Worm (Caenorhabditis elegans) whole organism, late embryonic: ENCODE results near the gene clp-10.

Experiments
- T23F11.4 ChIP-seq: fragments of 200-800 bp; sonication (Bioruptor generic); optimal IDR thresholded peaks from 2 replicates; lab custom pipeline; 2018; ENCODE audit warnings: mild to moderate bottlenecking, missing genetic modification characterization, missing compliant biosample characterization
- ama-1 ChIP-seq: fragments of 150-350 bp; optimal IDR thresholded peaks from 2 replicates; lab custom pipeline; 2014
- ceh-2 ChIP-seq: sonication (generic microtip); optimal IDR thresholded peaks from 2 replicates; lab custom pipeline; 2016; ENCODE audit warnings: missing genotype, missing genetic modification characterization, missing compliant biosample characterization
- ceh-30 ChIP-seq: fragments of 150-350 bp; optimal IDR thresholded peaks from 2 replicates; lab custom pipeline; 2014; ENCODE audit warnings: missing biosample characterization, missing genetic modification characterization
- ceh-48 ChIP-seq: sonication (generic microtip); optimal IDR thresholded peaks from 2 replicates; lab custom pipeline; 2016; ENCODE audit warnings: missing genetic modification characterization, inconsistent platforms, missing compliant biosample characterization
- ceh-9 ChIP-seq: sonication (generic microtip); optimal IDR thresholded peaks from 2 replicates; lab custom pipeline; 2016; ENCODE audit warnings: mild to moderate bottlenecking, missing genetic modification characterization, inconsistent platforms, missing compliant biosample characterization
- che-1 ChIP-seq: sonication (generic microtip); optimal IDR thresholded peaks from 2 replicates; lab custom pipeline; 2016; ENCODE audit warnings: mild to moderate bottlenecking, missing genetic modification characterization, missing compliant biosample characterization
- hlh-30 ChIP-seq: sonication (generic microtip); optimal IDR thresholded peaks from 2 replicates; lab custom pipeline; 2017; ENCODE audit warnings: antibody characterized with exemption, missing genetic modification characterization, missing compliant biosample characterization; ENCODE audit not compliant: insufficient read depth
- nhr-11 ChIP-seq: fragments of 150-350 bp; optimal IDR thresholded peaks from 2 replicates; lab custom pipeline; 2014; ENCODE audit warnings: missing biosample characterization, missing genetic modification characterization
- pag-3 ChIP-seq: sonication (generic microtip); optimal IDR thresholded peaks from 2 replicates; lab custom pipeline; 2016; ENCODE audit warnings: missing compliant biosample characterization, missing genetic modification characterization, borderline replicate concordance
- pha-2 ChIP-seq: sonication (generic microtip); optimal IDR thresholded peaks from 2 replicates; lab custom pipeline; 2017; ENCODE audit warnings: mild to moderate bottlenecking, missing genetic modification characterization, missing compliant biosample characterization
- pha-4 ChIP-seq: fragments of 150-350 bp; optimal IDR thresholded peaks from 2 replicates; lab custom pipeline; 2018; ENCODE audit warnings: missing biosample characterization, missing genetic modification reagents, missing genetic modification characterization
- pqm-1 ChIP-seq: sonication (generic microtip); optimal IDR thresholded peaks from 2 replicates; lab custom pipeline; 2016; ENCODE audit warnings: missing genetic modification characterization, missing compliant biosample characterization

ce11 chrIII:87183-87582 is 49.2 kb upstream of the clp-10 start, which contains the start of the genes F54C4.4 and mrpl-40:
- no peak for TF ChIP-seq ceh-9 (tag; lab: Kevin White, UChicago)
- no peak for TF ChIP-seq ceh-2
- TF ChIP-seq pqm-1 (tag; lab: Kevin White, UChicago) = no peak
- TF ChIP-seq pha-4 (tag; lab: Kevin White, UChicago) = no peak
- no peak for TF ChIP-seq ama-1 (lab: Kevin White, UChicago)
- no peak for TF ChIP-seq pag-3
- no peak for TF ChIP-seq T23F11.4 (GFP tag; lab: Kevin White, UChicago)
- no peak for TF ChIP-seq pha-2 (tag; lab: Kevin White, UChicago)
- TF ChIP-seq nhr-11 = no peak
- TF ChIP-seq che-1 (tag; lab: Kevin White, UChicago) = no peak
- peak; percentile 82 for TF ChIP-seq ceh-48
- no peak for TF ChIP-seq hlh-30 (tag; lab: Kevin White, UChicago)
- TF ChIP-seq ceh-30 (tag; lab: Kevin White, UChicago) = no peak
